Worm (Caenorhabditis elegans) whole organism, early embryonic: ENCODE measurements around the gene F25B5.6.

ENCODE experiments used
- B0310.2 ChIP-seq: sonication (generic microtip); optimal IDR thresholded peaks from 2 replicates; lab custom pipeline; 2016; ENCODE audit warnings: mild to moderate bottlenecking, missing genetic modification characterization, missing compliant biosample characterization
- F13C5.2 ChIP-seq: sonication (generic microtip); optimal IDR thresholded peaks from 2 replicates; lab custom pipeline; 2017; ENCODE audit warnings: mild to moderate bottlenecking, missing genetic modification characterization, inconsistent platforms, missing compliant biosample characterization
- aly-1 ChIP-seq: sonication (generic microtip); optimal IDR thresholded peaks from 2 replicates; lab custom pipeline; 2016; ENCODE audit warnings: missing genetic modification characterization, missing compliant biosample characterization
- ama-1 ChIP-seq: fragments of 150-350 bp; optimal IDR thresholded peaks from 2 replicates; lab custom pipeline; 2014
- ceh-13 ChIP-seq: fragments of 200-800 bp; sonication (Bioruptor generic); optimal IDR thresholded peaks from 2 replicates; lab custom pipeline; 2018; ENCODE audit warnings: mild to moderate bottlenecking, missing genetic modification characterization, missing compliant biosample characterization
- ceh-36 ChIP-seq: sonication (generic microtip); optimal IDR thresholded peaks from 2 replicates; lab custom pipeline; 2016; ENCODE audit warnings: missing genetic modification characterization, inconsistent platforms, missing compliant biosample characterization
- ets-7 ChIP-seq: sonication (generic microtip); optimal IDR thresholded peaks from 2 replicates; lab custom pipeline; 2016; ENCODE audit warnings: missing genotype, missing genetic modification characterization, missing compliant biosample characterization
- flt-1 ChIP-seq: fragments of 200-800 bp; sonication (Bioruptor generic); IDR thresholded peaks from 2 replicates; pipeline ENCODE4 v1.3.6; 2022; ENCODE audit warnings: missing genetic modification characterization, missing compliant biosample characterization
- hmbx-1 ChIP-seq: sonication (generic microtip); optimal IDR thresholded peaks from 2 replicates; lab custom pipeline; 2016; ENCODE audit warnings: mild to moderate bottlenecking, missing genetic modification characterization, missing compliant biosample characterization
- hmg-4 ChIP-seq: fragments of 200-800 bp; sonication (Bioruptor generic); optimal IDR thresholded peaks from 2 replicates; lab custom pipeline; 2018; ENCODE audit warnings: mild to moderate bottlenecking, missing genetic modification characterization, missing compliant biosample characterization
- hnd-1 ChIP-seq: sonication (generic microtip); optimal IDR thresholded peaks from 2 replicates; lab custom pipeline; 2016; ENCODE audit warnings: missing genetic modification characterization, missing compliant biosample characterization
- pes-1 ChIP-seq: fragments of 200-800 bp; sonication (Bioruptor generic); IDR thresholded peaks from 2 replicates; pipeline ENCODE4 v1.3.6; 2022; ENCODE audit warnings: missing genetic modification reagents, missing genetic modification characterization, missing compliant biosample characterization
- scrt-1 ChIP-seq: fragments of 200-800 bp; sonication (Bioruptor generic); IDR thresholded peaks from 2 replicates; pipeline ENCODE4 v1.3.6; 2022; ENCODE audit warnings: missing genetic modification characterization, missing compliant biosample characterization
- sea-1 ChIP-seq: fragments of 200-800 bp; sonication (Bioruptor generic); conservative IDR thresholded peaks from 2 replicates; pipeline ENCODE4 v1.3.6; 2022; ENCODE audit warnings: missing genetic modification characterization, missing compliant biosample characterization
- tbx-11 ChIP-seq: fragments of 200-800 bp; sonication (Bioruptor generic); IDR thresholded peaks from 2 replicates; pipeline ENCODE4 v1.3.6; 2022; ENCODE audit warnings: missing genetic modification characterization, missing compliant biosample characterization
- tbx-37 ChIP-seq: fragments of 200-800 bp; sonication (Bioruptor generic); conservative IDR thresholded peaks from 2 replicates; pipeline ENCODE4 v1.3.6; 2022; ENCODE audit warnings: missing genetic modification reagents, missing genetic modification characterization, missing compliant biosample characterization
- tra-4 ChIP-seq: sonication (generic microtip); optimal IDR thresholded peaks from 2 replicates; lab custom pipeline; 2017; ENCODE audit warnings: missing genetic modification characterization, missing compliant biosample characterization

F25B5.6 gene

DNA sequence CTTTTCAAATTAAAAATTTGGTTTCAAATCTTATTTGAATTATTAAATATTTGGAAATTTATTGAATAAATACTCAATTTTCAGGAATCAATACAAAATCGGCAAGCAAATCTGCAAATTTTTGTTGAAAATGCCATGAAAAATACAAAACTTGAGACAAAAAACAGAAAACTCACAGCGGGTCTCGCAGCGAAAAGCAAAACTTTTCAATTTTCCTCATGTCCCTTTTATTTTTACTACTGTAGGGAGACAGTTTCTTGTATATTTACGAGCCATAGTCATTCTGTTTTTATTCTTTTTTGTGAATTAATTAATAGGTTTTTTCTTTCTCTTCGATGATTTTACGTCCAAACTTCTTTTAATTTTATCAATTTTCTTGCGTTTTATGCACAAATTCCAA is 39.9 kb upstream of the F25B5.6 start:
- TF ChIP-seq scrt-1 (GFP tag; lab: Robert Waterston, UW) (no peak), flt-1 (no peak), hnd-1 (tag; lab: Kevin White, UChicago) (no peak), ceh-36 (tag; lab: Kevin White, UChicago) (no peak), tbx-11 (GFP tag; lab: Robert Waterston, UW) (no peak), ama-1 (no peak), F13C5.2 (no peak), tbx-37 (GFP tag; lab: Robert Waterston, UW) (no peak), hmg-4 (GFP tag; lab: Kevin White, UChicago) (no peak), aly-1 (tag; lab: Kevin White, UChicago) (no peak), ceh-13 (GFP tag; lab: Kevin White, UChicago) (no peak), pes-1 (GFP tag; lab: Robert Waterston, UW) (no peak), ets-7 (no peak), B0310.2 (no peak), hmbx-1 (tag; lab: Kevin White, UChicago) (no peak), sea-1 (GFP tag; lab: Robert Waterston, UW) (no peak)

DNA sequence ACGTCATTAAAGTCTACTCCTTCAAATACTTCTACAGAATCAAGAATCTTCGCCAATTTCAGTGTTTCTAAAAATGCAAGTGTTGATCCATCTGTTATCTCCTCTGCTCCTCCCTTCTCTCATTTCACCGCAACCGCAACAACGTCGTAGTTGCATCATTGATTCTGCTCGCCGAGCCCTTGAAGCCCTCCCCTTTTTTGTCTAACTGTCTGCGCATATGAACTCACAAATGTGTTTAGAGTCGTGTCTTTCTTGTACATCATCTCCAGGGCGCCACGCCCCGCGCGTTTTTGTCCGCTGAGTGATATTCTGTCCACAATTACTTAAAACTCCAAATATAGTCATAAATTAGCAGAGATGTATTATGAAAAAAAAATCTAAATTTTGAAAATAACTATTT is 39.5 kb upstream of the F25B5.6 start:
- TF ChIP-seq F13C5.2 (no peak), flt-1 (no peak), ets-7 (no peak), hnd-1 (tag; lab: Kevin White, UChicago) (no peak), pes-1 (GFP tag; lab: Robert Waterston, UW) (no peak), scrt-1 (GFP tag; lab: Robert Waterston, UW) (no peak), ama-1 (no peak), hmg-4 (GFP tag; lab: Kevin White, UChicago) (no peak), sea-1 (GFP tag; lab: Robert Waterston, UW) (no peak), tra-4 (tag; lab: Kevin White, UChicago) (no peak), hmbx-1 (tag; lab: Kevin White, UChicago) (no peak), ceh-36 (tag; lab: Kevin White, UChicago) (no peak), aly-1 (tag; lab: Kevin White, UChicago) (no peak), tbx-11 (GFP tag; lab: Robert Waterston, UW) (no peak), B0310.2 (no peak), tbx-37 (GFP tag; lab: Robert Waterston, UW) (no peak), ceh-13 (GFP tag; lab: Kevin White, UChicago) (no peak)

ce11 chrIII:5985340-5985739 is 36.8 kb upstream of the F25B5.6 start, which contains the start of gene T04C9.3:
T04C9.3 (plus strand) TSS chrIII:5985640.
- TF ChIP-seq ama-1 (no peak), tbx-37 (GFP tag; lab: Robert Waterston, UW) (no peak), aly-1 (tag; lab: Kevin White, UChicago) (no peak), flt-1 (no peak), hmbx-1 (tag; lab: Kevin White, UChicago) (no peak), ets-7 (no peak), B0310.2 (no peak), F13C5.2 (no peak), scrt-1 (GFP tag; lab: Robert Waterston, UW) (no peak), ceh-36 (tag; lab: Kevin White, UChicago) (no peak), ceh-13 (GFP tag; lab: Kevin White, UChicago) (no peak), hnd-1 (tag; lab: Kevin White, UChicago) (no peak), pes-1 (GFP tag; lab: Robert Waterston, UW) (no peak), hmg-4 (GFP tag; lab: Kevin White, UChicago) (no peak), tra-4 (tag; lab: Kevin White, UChicago) (no peak), sea-1 (GFP tag; lab: Robert Waterston, UW) (no peak), tbx-11 (GFP tag; lab: Robert Waterston, UW) (no peak)

DNA sequence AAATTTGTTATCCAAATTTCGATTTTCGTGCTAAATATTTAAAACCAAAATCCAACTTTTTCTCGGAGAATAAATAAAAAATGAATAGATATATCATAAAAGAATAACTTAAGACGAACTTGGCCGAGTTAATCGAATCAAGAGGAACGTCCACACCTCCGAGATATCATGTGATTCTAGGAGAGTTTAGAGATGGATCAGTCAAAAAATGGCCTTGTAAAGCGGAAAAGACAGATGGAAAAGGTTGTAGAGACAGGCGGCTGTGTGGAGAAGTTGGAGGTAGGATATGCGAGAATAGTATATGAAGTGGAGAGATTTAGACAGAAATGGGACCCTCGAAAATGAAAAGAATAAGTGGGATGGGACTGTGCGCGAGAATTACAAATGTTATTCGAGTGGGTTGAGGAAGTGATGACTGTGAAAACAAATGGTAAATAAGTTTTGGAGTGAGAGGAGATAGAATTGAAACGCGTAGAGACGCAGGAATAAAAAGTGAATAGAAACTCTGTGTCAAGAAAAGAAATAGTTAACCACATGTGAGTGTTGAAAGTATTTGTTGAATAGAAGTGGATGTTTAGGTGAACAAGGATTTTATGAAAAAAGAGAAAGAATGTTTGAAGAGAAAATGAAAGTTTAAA is 34.3 kb upstream of the F25B5.6 start:
- TF ChIP-seq ceh-13 (GFP tag; lab: Kevin White, UChicago) (no peak), scrt-1 (GFP tag; lab: Robert Waterston, UW) (no peak), tra-4 (tag; lab: Kevin White, UChicago) (no peak), tbx-11 (GFP tag; lab: Robert Waterston, UW) (no peak), ceh-36 (tag; lab: Kevin White, UChicago) (no peak), sea-1 (GFP tag; lab: Robert Waterston, UW) (no peak), aly-1 (tag; lab: Kevin White, UChicago) (no peak), hmg-4 (GFP tag; lab: Kevin White, UChicago) (no peak), B0310.2 (no peak), tbx-37 (GFP tag; lab: Robert Waterston, UW) (no peak), ets-7 (no peak), flt-1 (no peak), ama-1 (no peak), hmbx-1 (tag; lab: Kevin White, UChicago) (no peak), hnd-1 (tag; lab: Kevin White, UChicago) (no peak), pes-1 (GFP tag; lab: Robert Waterston, UW) (no peak), F13C5.2 (no peak)

ce11 chrIII:5982026-5982425 is 33.5 kb upstream of the F25B5.6 start, which contains the start of gene frm-2:
frm-2 (minus strand) TSS chrIII:5982126.
- no peak for TF ChIP-seq F13C5.2

DNA sequence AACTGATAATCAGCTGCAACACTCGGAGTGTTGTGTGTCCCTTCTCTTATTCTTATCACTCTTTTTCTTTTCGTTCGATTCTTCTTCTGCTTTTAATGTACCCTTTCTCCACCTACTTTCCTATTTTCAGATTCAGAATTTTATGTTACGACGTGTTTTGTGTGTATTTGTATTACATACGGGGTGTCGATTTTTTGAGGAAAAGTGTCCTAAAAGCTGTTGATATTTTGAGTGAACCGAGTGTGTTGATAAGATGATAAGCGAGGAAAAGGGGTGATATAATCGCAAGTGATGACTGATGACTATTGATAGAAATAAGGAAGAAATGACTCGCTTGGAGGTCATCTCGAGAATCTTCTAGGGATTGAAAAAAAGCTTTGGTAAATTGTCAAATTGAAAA is 32.9 kb upstream of the F25B5.6 start:
- TF ChIP-seq ceh-13 (GFP tag; lab: Kevin White, UChicago) (no peak), flt-1 (no peak), F13C5.2 (no peak), tra-4 (tag; lab: Kevin White, UChicago) (no peak), scrt-1 (GFP tag; lab: Robert Waterston, UW) (no peak), aly-1 (tag; lab: Kevin White, UChicago) (no peak), hnd-1 (tag; lab: Kevin White, UChicago) (no peak), pes-1 (GFP tag; lab: Robert Waterston, UW) (no peak), hmbx-1 (tag; lab: Kevin White, UChicago) (no peak), ets-7 (no peak)
